Worm (Caenorhabditis elegans) whole organism, L2 larva: Measurements from ENCODE around the gene cyp-13A11.

Source experiments
- R02D3.7 ChIP-seq: fragments of 150-350 bp; optimal IDR thresholded peaks from 2 replicates; lab custom pipeline; 2014; ENCODE audit warnings: missing biosample characterization, missing genetic modification characterization
- alr-1 ChIP-seq: fragments of 150-350 bp; optimal IDR thresholded peaks from 2 replicates; lab custom pipeline; 2014; ENCODE audit warnings: missing biosample characterization, missing genetic modification characterization
- crh-2 ChIP-seq: sonication (generic microtip); optimal IDR thresholded peaks from 2 replicates; lab custom pipeline; 2017; ENCODE audit warnings: missing biosample characterization, missing genetic modification characterization
- dmd-4 ChIP-seq: sonication (generic microtip); optimal IDR thresholded peaks from 2 replicates; lab custom pipeline; 2017; ENCODE audit warnings: missing biosample characterization, missing genetic modification characterization
- elt-1 ChIP-seq: fragments of 150-350 bp; optimal IDR thresholded peaks from 2 replicates; lab custom pipeline; 2014; ENCODE audit warnings: missing biosample characterization, missing genetic modification characterization
- elt-3 ChIP-seq: sonication (generic microtip); optimal IDR thresholded peaks from 2 replicates; lab custom pipeline; 2017; ENCODE audit warnings: missing biosample characterization, missing genetic modification characterization
- fos-1 ChIP-seq: fragments of 150-350 bp; optimal IDR thresholded peaks from 2 replicates; lab custom pipeline; 2014; ENCODE audit warnings: missing biosample characterization, missing genetic modification characterization
- nhr-23 ChIP-seq: fragments of 150-350 bp; optimal IDR thresholded peaks from 2 replicates; lab custom pipeline; 2014; ENCODE audit warnings: missing biosample characterization, missing genetic modification reagents, missing genetic modification characterization
- unc-55 ChIP-seq: fragments of 150-350 bp; sonication (generic microtip); optimal IDR thresholded peaks from 3 replicates; lab custom pipeline; 2014; ENCODE audit warnings: missing biosample characterization, missing genetic modification reagents, missing genetic modification characterization
- unc-62 ChIP-seq: fragments of 150-350 bp; optimal IDR thresholded peaks from 2 replicates; lab custom pipeline; 2014; ENCODE audit warnings: missing biosample characterization, missing genetic modification reagents, missing genetic modification characterization
- zag-1 ChIP-seq: fragments of 150-350 bp; optimal IDR thresholded peaks from 2 replicates; lab custom pipeline; 2014; ENCODE audit warnings: missing biosample characterization, missing genetic modification characterization

DNA sequence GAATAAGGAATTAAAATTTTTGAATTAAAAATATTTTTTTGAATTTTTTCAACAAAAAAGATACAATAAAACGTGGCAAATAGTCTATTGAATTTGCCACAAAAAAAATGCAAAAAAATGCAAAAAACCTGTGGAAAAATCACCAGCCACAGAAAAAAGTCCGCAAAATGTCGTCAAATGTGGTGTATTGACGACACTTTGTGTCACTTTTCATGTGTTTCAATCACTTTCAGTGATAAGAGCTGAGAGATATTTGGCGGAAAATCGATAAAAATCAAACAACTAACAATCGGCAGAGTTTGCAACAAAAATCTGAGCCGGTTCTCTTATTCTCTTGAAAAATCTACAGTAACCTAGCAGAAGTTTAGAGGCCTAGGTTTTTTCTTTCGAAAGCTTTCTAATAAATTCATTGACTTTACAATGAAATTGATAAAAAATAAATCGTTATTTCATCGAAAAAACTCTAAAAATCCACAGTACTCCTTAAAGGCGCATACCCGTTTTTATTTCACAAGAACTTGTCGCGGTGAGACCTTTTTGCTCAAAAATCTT lies 48.9 kb upstream of the cyp-13A11 start:
- TF ChIP-seq fos-1 (tag; lab: Kevin White, UChicago) (peak; percentile 38), zag-1 (no peak), elt-3 (tag; lab: Kevin White, UChicago) (no peak), alr-1 (tag; lab: Kevin White, UChicago) (no peak), unc-55 (GFP tag; lab: Kevin White, UChicago) (peak; percentile 26), nhr-23 (tag; lab: Kevin White, UChicago) (no peak), elt-1 (no peak), unc-62 (GFP tag; lab: Kevin White, UChicago) (no peak), dmd-4 (no peak), R02D3.7 (tag; lab: Kevin White, UChicago) (no peak), crh-2 (tag; lab: Kevin White, UChicago) (peak; percentile 37)
